Worm (Caenorhabditis elegans) whole organism, L2 larva: ENCODE results near the gene spe-44.

Experiments
- aly-2 ChIP-seq: fragments of 150-350 bp; optimal IDR thresholded peaks from 2 replicates; lab custom pipeline; 2014; ENCODE audit warnings: missing biosample characterization, missing genetic modification characterization
- elt-3 ChIP-seq: sonication (generic microtip); optimal IDR thresholded peaks from 2 replicates; lab custom pipeline; 2017; ENCODE audit warnings: missing biosample characterization, missing genetic modification characterization
- nhr-11 ChIP-seq: fragments of 150-350 bp; optimal IDR thresholded peaks from 2 replicates; lab custom pipeline; 2014; ENCODE audit warnings: missing biosample characterization, missing genetic modification characterization
- unc-39 ChIP-seq: fragments of 150-350 bp; optimal IDR thresholded peaks from 2 replicates; lab custom pipeline; 2014; ENCODE audit warnings: missing biosample characterization, missing genetic modification characterization
- ztf-11 ChIP-seq: sonication (generic microtip); optimal IDR thresholded peaks from 2 replicates; lab custom pipeline; 2017; ENCODE audit warnings: missing biosample characterization, missing genetic modification characterization

DNA sequence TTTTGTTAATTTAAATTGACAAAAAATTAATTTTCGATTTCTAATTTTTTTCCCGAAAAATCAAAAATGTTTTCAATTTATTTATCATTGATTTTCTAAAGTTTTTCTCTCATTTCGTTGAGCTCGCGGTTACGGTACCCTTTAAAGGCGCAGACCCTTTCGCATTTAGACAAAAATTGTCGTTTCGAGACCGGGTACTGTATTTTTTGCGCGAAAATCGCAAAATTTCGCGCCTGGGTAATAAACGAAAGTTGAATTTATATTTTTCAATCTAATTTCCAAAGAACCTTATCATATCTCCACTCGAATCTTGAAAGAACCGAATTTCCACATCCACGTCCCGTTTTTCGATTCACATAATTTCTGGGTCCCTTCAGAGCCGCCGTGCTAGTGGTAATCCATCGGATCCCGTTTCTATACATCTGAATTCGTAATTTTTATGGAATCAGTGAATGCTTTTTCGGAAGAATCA, 8.5 kb downstream of the spe-44 start, which contains the start of gene C25G4.3:
- TF ChIP-seq ztf-11 (tag; lab: Kevin White, UChicago) (no peak), elt-3 (no peak), unc-39 (tag; lab: Kevin White, UChicago) (no peak), aly-2 (tag; lab: Kevin White, UChicago) (no peak), nhr-11 (no peak)
